Worm (Caenorhabditis elegans): ENCODE measurements around the gene nas-28.

The nas-28 gene

DNA sequence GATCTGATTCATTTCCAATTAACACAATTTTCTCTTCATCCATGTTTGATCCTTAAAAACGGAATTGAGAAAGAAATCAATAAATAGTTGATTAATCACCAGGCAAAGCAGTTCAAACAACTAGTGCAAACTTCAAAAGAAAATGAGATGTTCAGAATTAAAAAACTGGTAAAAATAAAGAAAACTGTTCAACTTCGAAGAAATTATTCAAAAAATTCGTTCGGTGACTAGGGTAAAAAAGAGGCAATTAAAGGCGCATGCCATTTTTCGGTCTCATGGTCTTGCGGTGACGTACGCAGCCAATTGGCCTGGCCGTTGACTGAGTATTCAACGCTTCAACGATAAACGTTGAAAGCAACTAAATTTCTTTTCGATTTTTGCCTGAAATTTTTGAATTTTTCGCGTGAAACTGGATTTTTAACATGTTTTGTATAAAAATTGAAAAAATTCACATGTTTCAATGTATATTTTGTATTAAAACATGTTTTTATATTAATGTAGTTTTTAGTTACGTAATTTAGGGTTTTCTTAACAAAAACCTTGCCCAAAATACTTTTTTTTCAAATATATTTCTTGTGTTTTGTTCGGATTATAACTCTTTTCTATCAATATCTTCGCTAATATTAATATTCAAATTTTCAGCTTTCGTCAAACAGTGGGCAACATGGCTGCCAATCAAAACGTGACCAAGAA is 23.3 kb upstream of the nas-28 start, which contains the start of the genes sna-3 and rps-3 (continued):
- TF ChIP-seq fos-1 (tag; optimal IDR thresholded peaks at IDR 0.05) (peak; percentile 70), nhr-21 (tag; optimal IDR thresholded peaks at IDR 0.05) (peak; percentile 64), nhr-129 (tag; optimal IDR thresholded peaks at IDR 0.05) (peak; percentile 91)

DNA sequence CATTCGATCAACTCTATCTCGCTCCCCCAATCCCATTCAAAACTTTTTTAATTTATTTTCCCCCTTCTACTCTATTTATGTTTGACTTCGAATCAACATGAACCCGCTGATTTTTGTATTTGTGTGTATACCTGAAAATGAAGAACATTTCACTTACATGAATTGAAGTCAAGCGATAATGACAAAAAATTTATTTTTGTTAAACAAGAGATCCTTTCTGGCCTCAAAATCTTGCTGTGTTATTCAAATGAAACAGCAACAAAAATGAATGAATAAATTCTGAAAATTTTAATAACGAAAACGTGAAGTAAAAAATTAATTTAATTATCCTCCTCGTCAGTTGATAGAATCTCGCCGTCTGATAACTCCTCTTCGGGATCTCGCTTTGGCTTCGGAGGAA is 19.4 kb upstream of the nas-28 start:
- no peak for TF ChIP-seq zag-1 (tag; optimal IDR thresholded peaks at IDR 0.05)
- TF ChIP-seq lin-13 (GFP tag; optimal IDR thresholded peaks at IDR 0.05): no peak
- TF ChIP-seq R02D3.7 (tag; optimal IDR thresholded peaks at IDR 0.05): no peak
- no peak for TF ChIP-seq nhr-237 (tag; optimal IDR thresholded peaks at IDR 0.05)

DNA sequence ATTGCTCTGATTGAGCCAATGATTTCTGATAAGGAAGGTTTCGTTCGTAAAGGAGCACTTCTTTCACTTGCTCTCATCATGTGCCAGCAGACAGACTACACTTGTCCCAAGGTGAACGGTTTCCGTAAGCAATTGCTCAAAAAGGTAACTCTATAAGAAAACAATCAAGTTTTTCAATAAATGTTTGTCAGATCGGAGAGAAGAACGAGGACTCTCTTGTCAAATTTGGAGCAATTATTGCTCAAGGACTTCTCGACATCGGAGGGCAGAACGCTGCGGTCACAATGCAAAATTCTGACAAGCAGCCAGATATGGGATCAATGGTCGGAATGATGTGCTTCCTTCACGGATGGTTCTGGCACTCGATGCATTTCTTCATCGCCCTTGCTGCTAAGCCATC is 18.3 kb upstream of the nas-28 start:
- TF ChIP-seq nhr-11 (tag; optimal IDR thresholded peaks at IDR 0.05): no peak
- TF ChIP-seq ztf-11 (tag; optimal IDR thresholded peaks at IDR 0.05): no peak
- no peak for TF ChIP-seq lsy-2 (tag; optimal IDR thresholded peaks at IDR 0.05)
- no peak for TF ChIP-seq alr-1 (tag; optimal IDR thresholded peaks at IDR 0.05)
- no peak for TF ChIP-seq mdl-1 (tag; optimal IDR thresholded peaks at IDR 0.05)
- TF ChIP-seq elt-3 (tag; optimal IDR thresholded peaks at IDR 0.05): no peak
- TF ChIP-seq ceh-82 (tag; optimal IDR thresholded peaks at IDR 0.05): no peak

DNA sequence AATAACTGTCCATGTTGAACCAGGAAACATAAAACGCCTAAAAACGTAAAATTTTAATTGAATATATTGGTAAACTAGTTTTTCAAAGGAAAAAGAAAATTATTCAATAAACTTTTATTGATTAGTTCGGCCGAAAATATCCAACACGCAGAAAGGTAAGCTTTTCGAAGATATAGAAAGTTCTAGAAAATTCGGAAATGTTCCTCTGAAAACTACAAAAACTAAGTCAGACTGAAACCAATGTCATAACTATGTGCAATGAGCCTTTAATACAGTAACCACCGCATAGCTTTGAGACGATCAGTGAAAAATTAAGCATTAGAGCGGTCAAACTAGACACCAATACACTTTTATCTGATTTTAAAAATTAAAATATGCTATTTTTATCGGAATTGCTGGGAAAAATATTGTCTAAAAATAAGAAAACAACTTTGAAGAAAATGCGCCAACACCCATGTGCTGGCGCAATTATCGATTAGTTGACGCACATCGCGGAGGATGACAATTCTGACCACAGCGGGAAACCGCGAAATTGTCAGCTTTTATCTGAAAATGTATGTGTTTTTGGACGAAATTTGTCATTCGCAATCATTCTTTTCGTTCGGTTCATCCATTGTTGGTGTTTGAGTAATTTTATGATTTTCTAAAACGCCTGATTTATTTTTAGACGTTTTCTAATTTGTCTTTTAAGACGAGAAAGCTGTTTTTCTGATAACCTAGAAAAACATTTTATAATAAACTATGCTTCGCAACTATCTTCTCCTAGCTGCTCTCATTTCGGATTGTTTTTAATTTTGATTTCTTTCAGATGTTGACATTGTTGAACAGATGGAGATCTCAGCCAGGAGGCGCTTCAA is 15.6 kb upstream of the nas-28 start, which contains the start of the genes C23G10.7 and rpn-2:
TSS of gene C23G10.7 (minus strand) at position 37 of the 857 bp plus-strand sequence.
TSS of gene rpn-2 (plus strand) at position 807 of the 857 bp plus-strand sequence.
- TF ChIP-seq fos-1 (tag; optimal IDR thresholded peaks at IDR 0.05) (peak; percentile 39), lin-13 (GFP tag; optimal IDR thresholded peaks at IDR 0.05) (peak; percentile 45), unc-62 (GFP tag; optimal IDR thresholded peaks at IDR 0.05) (no peak), lin-11 (tag; optimal IDR thresholded peaks at IDR 0.05) (peak; percentile 50), sma-9 (GFP tag; optimal IDR thresholded peaks at IDR 0.05) (peak; percentile 71), sma-9 (tag; optimal IDR thresholded peaks at IDR 0.05) (no peak), ZK546.5 (tag; optimal IDR thresholded peaks at IDR 0.05) (no peak), F13H6.1 (tag; optimal IDR thresholded peaks at IDR 0.05) (peak; percentile 49), nhr-11 (tag; optimal IDR thresholded peaks at IDR 0.05) (no peak), ceh-16 (tag; optimal IDR thresholded peaks at IDR 0.05) (no peak), nhr-12 (tag; optimal IDR thresholded peaks at IDR 0.05) (no peak), ztf-11 (tag; optimal IDR thresholded peaks at IDR 0.05) (no peak), crh-2 (tag; optimal IDR thresholded peaks at IDR 0.05) (peak; percentile 46), mbf-1 (tag; optimal IDR thresholded peaks at IDR 0.05) (no peak), egl-27 (tag; optimal IDR thresholded peaks at IDR 0.05) (peak; percentile 19), nhr-129 (tag; optimal IDR thresholded peaks at IDR 0.05) (peak; percentile 49), gmeb-1 (tag; optimal IDR thresholded peaks at IDR 0.05) (peak; percentile 73), lsy-2 (tag; optimal IDR thresholded peaks at IDR 0.05) (peak; percentile 76 to 88), sma-3 (GFP tag; optimal IDR thresholded peaks at IDR 0.05) (peak; percentile 44), ztf-4 (tag; optimal IDR thresholded peaks at IDR 0.05) (no peak), ama-1 (optimal IDR thresholded peaks at IDR 0.05) (peak; percentile 27), unc-39 (tag; optimal IDR thresholded peaks at IDR 0.05) (no peak), skn-1 (tag; optimal IDR thresholded peaks at IDR 0.05) (peak; percentile 95), mab-5 (tag; optimal IDR thresholded peaks at IDR 0.05) (peak; percentile 3), nhr-25 (tag; optimal IDR thresholded peaks at IDR 0.05) (peak; percentile 61), nhr-21 (tag; optimal IDR thresholded peaks at IDR 0.05) (peak; percentile 20), zag-1 (tag; optimal IDR thresholded peaks at IDR 0.05) (no peak), C34F6.9 (tag; optimal IDR thresholded peaks at IDR 0.05) (peak; percentile 87), nhr-6 (tag; optimal IDR thresholded peaks at IDR 0.05) (no peak)

Measured in whole organism, L2 larva.